Worm (Caenorhabditis elegans) whole organism, L4 larva: Measurements from ENCODE around the gene K08E5.5.

Experiments
- D1046.2 ChIP-seq: fragments of 200-800 bp; sonication (Bioruptor generic); IDR thresholded peaks from 2 replicates; pipeline ENCODE4 v1.3.6; 2022; ENCODE audit warnings: missing genetic modification characterization, missing compliant biosample characterization
- Y105C5A.15 ChIP-seq: fragments of 200-800 bp; sonication (Bioruptor generic); IDR thresholded peaks from 2 replicates; pipeline ENCODE4 v1.3.6; 2022; ENCODE audit warnings: missing genetic modification characterization, missing compliant biosample characterization
- ZK337.2 ChIP-seq: fragments of 200-800 bp; sonication (Bioruptor generic); IDR thresholded peaks from 2 replicates; pipeline ENCODE4 v1.3.6; 2022; ENCODE audit warnings: missing genetic modification reagents, missing genetic modification characterization, missing compliant biosample characterization
- aha-1 ChIP-seq: fragments of 150-350 bp; peaks from one replicate; lab custom pipeline; 2014; ENCODE audit warnings: missing biosample characterization, missing genetic modification characterization
- arid-1 ChIP-seq: fragments of 200-800 bp; sonication (Bioruptor generic); conservative IDR thresholded peaks from 2 replicates; pipeline ENCODE4 v1.3.6; 2022; ENCODE audit warnings: missing genetic modification reagents, missing genetic modification characterization, missing compliant biosample characterization
- daf-16 ChIP-seq, 3 experiments: sonication (generic microtip); optimal IDR thresholded peaks; 2 replicates each; lab custom pipeline; 2016 to 2017; ENCODE audit warnings: missing genetic modification characterization in 3 of 3, missing genetic modification reagents in 3 of 3, mild to moderate bottlenecking in 2 of 3, missing compliant biosample characterization in 2 of 3, missing biosample characterization in 1 of 3, moderate library complexity in 1 of 3
- daf-19 ChIP-seq: fragments of 200-800 bp; sonication (Bioruptor generic); conservative IDR thresholded peaks from 2 replicates; pipeline ENCODE4 v1.3.6; 2022; ENCODE audit warnings: missing genetic modification characterization, missing compliant biosample characterization
- dpl-1 ChIP-seq: fragments of 150-350 bp; optimal IDR thresholded peaks from 2 replicates; lab custom pipeline; 2014; ENCODE audit warnings: missing biosample characterization, missing genetic modification reagents, missing genetic modification characterization
- dve-1 ChIP-seq: sonication (generic microtip); optimal IDR thresholded peaks from 2 replicates; lab custom pipeline; 2017; ENCODE audit warnings: antibody characterized with exemption, mild to moderate bottlenecking, missing genetic modification characterization, missing compliant biosample characterization; ENCODE audit not compliant: insufficient read depth
- egl-27 ChIP-seq: sonication (generic microtip); optimal IDR thresholded peaks from 3 replicates; lab custom pipeline; 2017; ENCODE audit warnings: missing biosample characterization, missing genetic modification reagents, missing genetic modification characterization
- hif-1 ChIP-seq, 2 experiments: sonication (generic microtip); optimal IDR thresholded peaks; 2 replicates each; lab custom pipeline; 2016 to 2017; ENCODE audit warnings: missing compliant biosample characterization in 2 of 2, missing genetic modification characterization in 2 of 2, missing genetic modification reagents in 2 of 2, missing genotype in 2 of 2, mild to moderate bottlenecking in 1 of 2
- lin-39 ChIP-seq: fragments of 150-350 bp; optimal IDR thresholded peaks from 2 replicates; lab custom pipeline; 2014; ENCODE audit warnings: missing biosample characterization, missing genetic modification reagents, missing genetic modification characterization
- lsy-2 ChIP-seq, 2 experiments: fragments of 150-350 bp in 1 of 2; sonication (generic microtip) in 1 of 2; optimal IDR thresholded peaks; 2 replicates each; lab custom pipeline; 2014 to 2017; ENCODE audit warnings: missing biosample characterization in 2 of 2, missing genetic modification characterization in 2 of 2
- mxl-2 ChIP-seq: fragments of 200-800 bp; sonication (Bioruptor generic); conservative IDR thresholded peaks from 2 replicates; pipeline ENCODE4 v1.3.6; 2022; ENCODE audit warnings: missing genetic modification reagents, missing genetic modification characterization, missing compliant biosample characterization
- mxl-3 ChIP-seq: fragments of 200-800 bp; sonication (Bioruptor generic); optimal IDR thresholded peaks from 2 replicates; lab custom pipeline; 2018; ENCODE audit warnings: mild to moderate bottlenecking, missing genetic modification characterization, missing compliant biosample characterization
- nhr-111 ChIP-seq: fragments of 200-800 bp; sonication (Bioruptor generic); optimal IDR thresholded peaks from 2 replicates; lab custom pipeline; 2018; ENCODE audit warnings: mild to moderate bottlenecking, missing genetic modification characterization, missing compliant biosample characterization
- nhr-237 ChIP-seq: sonication (generic microtip); optimal IDR thresholded peaks from 2 replicates; lab custom pipeline; 2017; ENCODE audit warnings: missing biosample characterization, missing genetic modification characterization
- nhr-28 ChIP-seq: fragments of 150-350 bp; optimal IDR thresholded peaks from 2 replicates; lab custom pipeline; 2014; ENCODE audit warnings: missing biosample characterization, missing genetic modification characterization
- nhr-41 ChIP-seq: fragments of 200-800 bp; sonication (Bioruptor generic); IDR thresholded peaks from 2 replicates; pipeline ENCODE4 v1.3.6; 2022; ENCODE audit warnings: missing genetic modification reagents, missing genetic modification characterization, missing compliant biosample characterization
- pha-4 ChIP-seq, 2 experiments: fragments of 150-350 bp in 1 of 2; fragments of 200-800 bp in 1 of 2; sonication (Bioruptor generic) in 1 of 2; IDR thresholded peaks in 1 of 2; optimal IDR thresholded peaks in 1 of 2; 2 replicates each; pipeline versions ENCODE4 v1.3.6 to Lab custom; 2014 to 2022; ENCODE audit warnings: missing genetic modification characterization in 2 of 2, missing genetic modification reagents in 2 of 2, missing biosample characterization in 1 of 2, missing compliant biosample characterization in 1 of 2
- saeg-2 ChIP-seq: fragments of 200-800 bp; sonication (Bioruptor generic); IDR thresholded peaks from 2 replicates; pipeline ENCODE4 v1.3.6; 2022; ENCODE audit warnings: missing genetic modification reagents, missing genetic modification characterization, missing compliant biosample characterization
- set-16 ChIP-seq: fragments of 200-800 bp; sonication (Bioruptor generic); IDR thresholded peaks from 2 replicates; pipeline ENCODE4 v1.3.6; 2022; ENCODE audit warnings: missing genetic modification reagents, missing genetic modification characterization, missing compliant biosample characterization
- spr-1 ChIP-seq: sonication (generic microtip); optimal IDR thresholded peaks from 2 replicates; lab custom pipeline; 2016; ENCODE audit warnings: mild to moderate bottlenecking, missing genetic modification characterization, missing compliant biosample characterization
- unc-130 ChIP-seq: sonication (generic microtip); optimal IDR thresholded peaks from 2 replicates; lab custom pipeline; 2016; ENCODE audit warnings: missing genetic modification reagents, missing genetic modification characterization, missing compliant biosample characterization
- unc-39 ChIP-seq: sonication (generic microtip); optimal IDR thresholded peaks from 2 replicates; lab custom pipeline; 2017; ENCODE audit warnings: missing biosample characterization, missing genetic modification characterization
- unc-62 ChIP-seq, 3 experiments: fragments of 150-350 bp in 1 of 3; sonication (generic microtip); optimal IDR thresholded peaks in 2 of 3; peaks in 1 of 3; 1 replicate in 1 of 3; 2 replicates in 2 of 3; lab custom pipeline; 2014 to 2017; ENCODE audit warnings: missing biosample characterization in 3 of 3, missing genetic modification characterization in 3 of 3, missing genetic modification reagents in 3 of 3, missing genotype in 1 of 3
- ztf-7 ChIP-seq: fragments of 150-350 bp; optimal IDR thresholded peaks from 2 replicates; lab custom pipeline; 2014; ENCODE audit warnings: missing biosample characterization, missing genetic modification characterization

K08E5.5 gene

DNA sequence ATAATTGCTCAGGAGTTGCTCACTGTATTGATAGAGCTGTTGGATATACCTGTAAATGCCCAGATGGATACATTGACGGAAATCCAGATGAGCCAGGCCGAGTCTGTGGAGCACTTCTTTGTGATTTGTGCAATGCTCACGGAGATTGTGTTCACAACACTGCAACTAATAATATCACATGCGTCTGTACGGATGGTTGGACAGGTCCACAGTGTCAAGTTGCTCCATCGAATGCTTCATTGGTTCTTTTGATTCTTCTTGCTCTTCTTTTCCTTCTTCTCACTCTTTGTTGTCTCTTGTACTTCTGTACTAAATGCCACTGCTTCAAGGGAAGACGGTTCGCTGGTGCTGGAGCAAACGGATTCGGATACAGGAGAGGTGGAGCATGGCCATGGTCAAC lies 21.6 kb upstream of the K08E5.5 start:
- TF ChIP-seq unc-62 (GFP tag; optimal IDR thresholded peaks at IDR 0.05 in 1 of 2; lab: Kevin White, UChicago) (peak in 1 of 2 experiments; percentile 90), unc-62 (tag; optimal IDR thresholded peaks at IDR 0.05; lab: Kevin White, UChicago) (no peak), set-16 (GFP tag; lab: Robert Waterston, UW) (no peak)

DNA sequence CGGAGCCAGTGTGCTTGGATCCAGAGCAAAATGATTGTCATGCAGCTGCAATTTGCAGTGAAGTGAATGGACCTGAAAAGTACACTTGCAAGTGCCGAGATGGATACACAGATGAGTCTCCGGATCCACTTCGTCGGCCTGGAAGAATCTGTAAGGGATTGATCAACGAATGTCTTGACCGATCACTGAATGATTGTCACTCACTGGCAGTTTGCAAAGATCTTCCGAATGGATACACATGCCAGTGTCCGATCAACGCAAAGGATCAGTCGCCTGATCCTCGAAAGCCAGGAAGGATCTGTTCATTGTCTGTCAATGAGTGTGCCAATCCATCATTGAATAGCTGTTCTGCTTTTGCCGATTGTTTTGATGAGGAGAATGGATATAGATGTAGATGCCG lies 19.2 kb upstream of the K08E5.5 start:
- TF ChIP-seq Y105C5A.15 (no peak), unc-62 (GFP tag; optimal IDR thresholded peaks at IDR 0.05 in 1 of 2; lab: Kevin White, UChicago) (peak in 1 of 2 experiments; percentile 97), unc-62 (tag; optimal IDR thresholded peaks at IDR 0.05; lab: Kevin White, UChicago) (no peak)

DNA sequence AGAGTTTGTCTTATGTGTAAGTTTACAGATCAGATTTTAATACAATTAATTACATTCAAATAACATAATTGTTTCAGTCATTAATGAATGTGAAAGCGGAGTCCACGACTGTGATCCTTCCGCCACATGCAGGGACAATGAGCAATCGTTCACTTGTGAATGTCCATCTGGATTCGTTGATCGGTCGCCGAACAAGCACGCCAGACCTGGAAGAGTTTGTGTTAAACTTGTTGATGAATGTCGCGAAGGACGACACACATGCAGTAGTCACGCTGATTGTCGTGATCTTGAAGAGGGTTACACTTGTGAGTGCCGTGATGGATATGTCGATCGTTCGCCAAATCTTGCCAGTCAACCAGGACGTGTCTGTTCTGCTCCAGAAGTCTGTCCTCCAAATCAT lies 18.3 kb upstream of the K08E5.5 start:
- no peak for TF ChIP-seq lin-39 (tag; lab: Kevin White, UChicago)
- TF ChIP-seq aha-1 (tag; lab: Kevin White, UChicago): peak; percentile 95
- TF ChIP-seq unc-62 (GFP tag; optimal IDR thresholded peaks at IDR 0.05 in 1 of 2; lab: Kevin White, UChicago): peak in 1 of 2 experiments; percentile 19
- TF ChIP-seq unc-62 (tag; optimal IDR thresholded peaks at IDR 0.05; lab: Kevin White, UChicago): no peak

DNA sequence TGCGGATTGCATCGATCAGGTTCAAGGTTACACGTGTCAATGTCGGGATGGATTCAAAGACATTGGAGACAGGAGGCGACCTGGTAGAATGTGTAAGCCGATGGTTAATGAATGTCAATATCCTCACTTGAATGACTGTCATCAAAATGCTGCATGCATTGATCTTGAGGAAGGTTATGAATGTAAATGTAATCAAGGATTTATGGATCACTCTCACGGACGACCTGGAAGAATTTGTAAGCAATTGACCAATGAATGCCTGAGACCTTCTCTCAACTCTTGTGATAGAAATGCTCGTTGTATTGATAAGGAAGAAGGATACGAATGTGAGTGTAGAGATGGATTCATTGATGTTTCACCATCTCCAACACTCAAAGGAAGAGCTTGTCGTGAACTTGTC lies 17.7 kb upstream of the K08E5.5 start:
- TF ChIP-seq unc-62 (GFP tag; optimal IDR thresholded peaks at IDR 0.05 in 1 of 2; lab: Kevin White, UChicago): peak in 1 of 2 experiments; percentile 99
- TF ChIP-seq unc-62 (tag; optimal IDR thresholded peaks at IDR 0.05; lab: Kevin White, UChicago): no peak
- no peak for TF ChIP-seq nhr-41

DNA sequence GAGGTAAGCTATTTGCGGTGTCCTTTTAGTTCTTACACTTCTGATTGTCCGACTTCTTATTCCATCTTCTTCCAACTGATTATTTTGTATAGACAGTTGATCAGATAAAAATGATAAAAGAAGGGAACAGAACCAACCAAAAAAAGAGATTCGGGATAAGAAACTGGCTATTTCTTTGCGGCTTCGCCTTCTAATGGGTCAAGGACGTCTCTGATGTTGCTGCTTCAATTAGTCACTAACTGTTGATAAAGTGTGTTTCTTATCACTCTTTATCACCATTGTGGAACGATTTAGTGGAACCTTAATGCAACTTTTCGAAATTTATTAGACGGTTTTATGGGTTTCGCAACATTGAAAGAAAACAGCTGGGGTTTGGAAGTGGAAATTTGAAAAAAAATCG lies 10.0 kb upstream of the K08E5.5 start:
- TF ChIP-seq nhr-28 (peak; percentile 38), ZK337.2 (GFP tag; lab: Robert Waterston, UW) (0 out of 2 replicates have a peak, but pooled peaks have one; percentile 34), hif-1 (tag; optimal IDR thresholded peaks at IDR 0.05; lab: Kevin White, UChicago) (no peak), mxl-3 (GFP tag; lab: Kevin White, UChicago) (peak; percentile 58), nhr-237 (tag; lab: Kevin White, UChicago) (no peak)

DNA sequence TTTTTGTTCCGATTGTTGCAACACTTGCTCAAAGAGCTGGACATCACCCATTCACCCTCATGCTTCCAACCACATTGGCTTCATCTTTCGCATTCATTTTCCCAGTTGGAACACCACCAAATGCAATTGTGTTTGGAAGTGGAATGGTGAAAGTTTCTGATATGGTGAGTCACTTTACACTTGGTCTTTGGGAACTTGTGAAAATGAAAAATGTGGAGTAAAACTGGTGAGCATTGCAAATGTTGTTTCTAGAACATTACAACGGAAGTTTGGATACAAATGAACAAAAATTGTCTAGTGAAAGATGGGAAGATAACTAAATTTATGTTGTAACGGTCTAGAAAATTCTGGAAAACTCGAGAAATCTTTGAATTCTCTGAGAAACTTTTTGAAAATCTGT lies 4.0 kb downstream of the K08E5.5 start:
- TF ChIP-seq aha-1 (tag; lab: Kevin White, UChicago): peak; percentile 90
- peak in 1 of 2 experiments; percentile 83 for TF ChIP-seq unc-62 (GFP tag; optimal IDR thresholded peaks at IDR 0.05 in 1 of 2; lab: Kevin White, UChicago)
- TF ChIP-seq unc-62 (tag; optimal IDR thresholded peaks at IDR 0.05; lab: Kevin White, UChicago): no peak
- TF ChIP-seq egl-27 (tag; lab: Kevin White, UChicago): no peak

DNA sequence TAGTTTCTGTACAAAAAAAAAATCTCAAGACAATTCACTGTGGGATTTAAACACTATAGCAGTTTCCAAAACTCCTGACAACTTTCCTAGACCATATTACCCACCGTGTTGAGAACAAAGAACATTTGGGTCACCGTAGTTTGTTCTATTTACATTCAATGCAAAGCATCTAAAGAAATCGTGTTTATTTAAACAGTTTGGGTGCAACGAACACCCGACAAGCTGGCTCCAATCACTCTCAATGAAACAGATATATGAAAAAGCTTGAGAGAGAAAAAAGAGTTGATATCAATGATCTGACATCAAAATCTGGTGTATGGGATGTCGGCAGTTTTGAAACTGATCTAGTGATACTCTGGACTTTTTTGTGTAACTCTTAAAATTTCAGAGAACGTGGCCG lies 5.3 kb downstream of the K08E5.5 start:
- TF ChIP-seq daf-19 (GFP tag; lab: Robert Waterston, UW) (no peak), unc-130 (GFP tag; lab: Kevin White, UChicago) (no peak), saeg-2 (GFP tag; lab: Robert Waterston, UW) (no peak), arid-1 (GFP tag; lab: Robert Waterston, UW) (no peak), dve-1 (tag; lab: Kevin White, UChicago) (no peak), unc-39 (tag; lab: Kevin White, UChicago) (no peak), dpl-1 (GFP tag; lab: Kevin White, UChicago) (no peak), lin-39 (tag; lab: Kevin White, UChicago) (no peak), mxl-3 (GFP tag; lab: Kevin White, UChicago) (no peak), spr-1 (tag; lab: Kevin White, UChicago) (no peak), egl-27 (tag; lab: Kevin White, UChicago) (no peak), hif-1 (tag; optimal IDR thresholded peaks at IDR 0.05; lab: Kevin White, UChicago) (no peak), ztf-7 (tag; lab: Kevin White, UChicago) (no peak), mxl-2 (no peak), D1046.2 (no peak), nhr-28 (no peak), nhr-111 (no peak), pha-4 (GFP tag; IDR thresholded peaks at IDR 0.05; lab: Robert Waterston, UW) (no peak), pha-4 (tag; optimal IDR thresholded peaks at IDR 0.05; lab: Kevin White, UChicago) (peak; percentile 2), lsy-2 (tag; optimal IDR thresholded peaks at IDR 0.05; lab: Kevin White, UChicago) (peak in 1 of 2 experiments; percentile 0), daf-16 (GFP tag; optimal IDR thresholded peaks at IDR 0.05; lab: Kevin White, UChicago) (peak in 1 of 2 experiments; percentile 21), daf-16 (tag; optimal IDR thresholded peaks at IDR 0.05; lab: Kevin White, UChicago) (no peak)
